Fruit fly (Drosophila melanogaster) whole organism, embryonic: ENCODE results near the gene Ppcs.
A peak's percentile ranks its signal among the peaks of the same experiment; 100 is the strongest.

Experiments used
- Ada2b ChIP-seq: fragments of 200-800 bp; sonication (Bioruptor generic); IDR thresholded peaks from 2 replicates; pipeline ENCODE4 v1.3.6; 2022; ENCODE audit warnings: missing biosample characterization, missing genetic modification characterization
- Asciz ChIP-seq: fragments of 200-800 bp; sonication (Bioruptor generic); optimal IDR thresholded peaks from 2 replicates; lab custom pipeline; 2017; ENCODE audit warnings: missing biosample characterization, mild to moderate bottlenecking, missing genetic modification characterization, missing genetic modification reagents
- Awh ChIP-seq: fragments of 200-800 bp; sonication (Bioruptor generic); IDR thresholded peaks from 2 replicates; pipeline ENCODE4, ENCODE4 v1.3.6; 2022; ENCODE audit warnings: missing biosample characterization, missing genetic modification characterization
- Bgb ChIP-seq: fragments of 200-800 bp; sonication (Bioruptor generic); IDR thresholded peaks from 2 replicates; pipeline ENCODE4 v1.3.6; 2022; ENCODE audit warnings: missing biosample characterization, missing genetic modification characterization; ENCODE audit not compliant: partially characterized antibody
- CG10959 ChIP-seq: fragments of 200-800 bp; sonication (Bioruptor generic); IDR thresholded peaks from 2 replicates; pipeline ENCODE4 v1.3.6; 2022; ENCODE audit warnings: missing biosample characterization, missing genetic modification characterization
- CG11085 ChIP-seq: fragments of 200-800 bp; sonication (Bioruptor generic); IDR thresholded peaks from 2 replicates; pipeline ENCODE4 v1.3.6; 2022; ENCODE audit warnings: missing biosample characterization, missing genetic modification characterization
- CG11456 ChIP-seq: fragments of 200-800 bp; sonication (Bioruptor generic); IDR thresholded peaks from 3 replicates; pipeline ENCODE4 v1.3.6; 2022; ENCODE audit warnings: missing biosample characterization, missing genetic modification characterization
- CG12104 ChIP-seq: fragments of 200-800 bp; sonication (Bioruptor generic); optimal IDR thresholded peaks from 3 replicates; lab custom pipeline; 2016; ENCODE audit warnings: missing biosample characterization, missing genetic modification characterization
- CG13775 ChIP-seq: fragments of 200-800 bp; sonication (Bioruptor generic); optimal IDR thresholded peaks from 3 replicates; lab custom pipeline; 2017; ENCODE audit warnings: missing biosample characterization, mild to moderate bottlenecking, missing genetic modification characterization
- CG14860 ChIP-seq: fragments of 200-800 bp; sonication (Bioruptor generic); IDR thresholded peaks from 3 replicates; pipeline ENCODE4 v1.3.6; 2022; ENCODE audit warnings: missing biosample characterization, missing genetic modification characterization; ENCODE audit not compliant: partially characterized antibody
- CG1602 ChIP-seq: fragments of 200-800 bp; sonication (Bioruptor generic); optimal IDR thresholded peaks from 3 replicates; lab custom pipeline; 2016; ENCODE audit warnings: missing biosample characterization, missing genetic modification characterization
- CG17328 ChIP-seq: fragments of 200-800 bp; sonication (Bioruptor generic); IDR thresholded peaks from 2 replicates; pipeline ENCODE4 v1.3.6; 2022; ENCODE audit warnings: missing biosample characterization, missing genetic modification characterization
- CG17385 ChIP-seq: fragments of 200-800 bp; sonication (Bioruptor generic); optimal IDR thresholded peaks from 3 replicates; lab custom pipeline; 2018; ENCODE audit warnings: missing biosample characterization, mild to moderate bottlenecking, missing genetic modification characterization
- CG18619 ChIP-seq: fragments of 200-800 bp; sonication (Bioruptor generic); optimal IDR thresholded peaks from 3 replicates; lab custom pipeline; 2017; ENCODE audit warnings: missing biosample characterization, mild to moderate bottlenecking, missing genetic modification characterization
- CG2889 ChIP-seq: fragments of 200-800 bp; sonication (Bioruptor generic); IDR thresholded peaks from 3 replicates; pipeline ENCODE4 v1.3.6; 2022; ENCODE audit warnings: missing biosample characterization, missing genetic modification characterization
- CG32767 ChIP-seq: fragments of 200-800 bp; sonication (Bioruptor generic); IDR thresholded peaks from 2 replicates; pipeline ENCODE4 v1.3.6; 2022; ENCODE audit warnings: missing biosample characterization, missing genetic modification characterization
- CG33213 ChIP-seq: fragments of 200-800 bp; sonication (Bioruptor generic); optimal IDR thresholded peaks from 3 replicates; lab custom pipeline; 2016; ENCODE audit warnings: missing biosample characterization, missing genetic modification characterization
- CG3838 ChIP-seq: fragments of 200-800 bp; sonication (Bioruptor generic); optimal IDR thresholded peaks from 3 replicates; lab custom pipeline; 2016; ENCODE audit warnings: missing biosample characterization, missing genetic modification characterization
- CG3847 ChIP-seq: fragments of 200-800 bp; sonication (Bioruptor generic); IDR thresholded peaks from 2 replicates; pipeline ENCODE4 v1.3.6; 2022; ENCODE audit warnings: missing biosample characterization, missing genetic modification characterization
- CG5245 ChIP-seq: fragments of 200-800 bp; sonication (Bioruptor generic); optimal IDR thresholded peaks from 3 replicates; lab custom pipeline; 2016; ENCODE audit warnings: missing biosample characterization, missing genetic modification characterization
- CG9609 ChIP-seq: fragments of 200-800 bp; sonication (Bioruptor generic); optimal IDR thresholded peaks from 3 replicates; lab custom pipeline; 2016; ENCODE audit warnings: missing biosample characterization, missing genetic modification characterization
- CG9932 ChIP-seq: fragments of 200-800 bp; sonication (Bioruptor generic); IDR thresholded peaks from 2 replicates; pipeline ENCODE4 v1.3.6; 2022; ENCODE audit warnings: missing biosample characterization, missing genetic modification characterization
- Chrac-16 ChIP-seq: fragments of 200-800 bp; sonication (Bioruptor generic); optimal IDR thresholded peaks from 3 replicates; lab custom pipeline; 2016; ENCODE audit warnings: missing biosample characterization, missing genetic modification characterization
- Hr78 ChIP-seq, 2 experiments: fragments of 200-800 bp in 1 of 2; fragments of >200 bp in 1 of 2; sonication (Bioruptor generic) in 1 of 2; optimal IDR thresholded peaks; 2 replicates each; lab custom pipeline; 2017 to 2019; ENCODE audit warnings: missing biosample characterization in 2 of 2, missing genetic modification characterization in 2 of 2, mild to moderate bottlenecking in 1 of 2, moderate library complexity in 1 of 2
- Kr ChIP-seq: fragments of 200-800 bp; sonication (Bioruptor generic); optimal IDR thresholded peaks from 2 replicates; lab custom pipeline; 2017; ENCODE audit warnings: missing biosample characterization, mild to moderate bottlenecking, missing genetic modification characterization
- Meics ChIP-seq: fragments of 200-800 bp; sonication (Bioruptor generic); optimal IDR thresholded peaks from 2 replicates; lab custom pipeline; 2017; ENCODE audit warnings: missing biosample characterization, mild to moderate bottlenecking, missing genetic modification characterization
- NFAT ChIP-seq: fragments of 200-800 bp; sonication (Bioruptor generic); IDR thresholded peaks from 2 replicates; pipeline ENCODE4 v1.3.6; 2022; ENCODE audit warnings: missing biosample characterization, missing genetic modification characterization
- NK7.1 ChIP-seq: fragments of 200-800 bp; sonication (Bioruptor generic); optimal IDR thresholded peaks from 3 replicates; lab custom pipeline; 2016; ENCODE audit warnings: missing biosample characterization, missing genetic modification characterization
- Oli ChIP-seq: fragments of 200-800 bp; sonication (Bioruptor generic); optimal IDR thresholded peaks from 2 replicates; lab custom pipeline; 2018; ENCODE audit warnings: missing biosample characterization, mild to moderate bottlenecking, missing genetic modification characterization, moderate library complexity
- Ptx1 ChIP-seq: fragments of 200-800 bp; sonication (Bioruptor generic); IDR thresholded peaks from 2 replicates; pipeline ENCODE4 v1.3.6; 2022; ENCODE audit warnings: missing biosample characterization, missing genetic modification characterization
- Rfx ChIP-seq: fragments of 200-800 bp; sonication (Bioruptor generic); IDR thresholded peaks from 2 replicates; pipeline ENCODE4 v1.3.6; 2022; ENCODE audit warnings: missing biosample characterization, missing genetic modification characterization
- Scr ChIP-seq: fragments of 200-800 bp; sonication (Bioruptor generic); IDR thresholded peaks from 2 replicates; pipeline ENCODE4 v1.3.6; 2022; ENCODE audit warnings: missing biosample characterization, missing genetic modification characterization; ENCODE audit not compliant: partially characterized antibody
- Sox100B ChIP-seq: fragments of 200-800 bp; sonication (Bioruptor generic); optimal IDR thresholded peaks from 3 replicates; lab custom pipeline; 2018; ENCODE audit warnings: missing biosample characterization, mild to moderate bottlenecking, missing genetic modification characterization
- Trl ChIP-seq, 3 experiments: fragments of >200 bp in 2 of 3; fragments of 200-800 bp in 1 of 3; sonication (Bioruptor generic) in 1 of 3; optimal IDR thresholded peaks; 2 replicates in 1 of 3; 3 replicates in 2 of 3; lab custom pipeline; 2016 to 2017; ENCODE audit warnings: missing biosample characterization in 1 of 3, missing genetic modification characterization in 1 of 3
- corto ChIP-seq: fragments of 200-800 bp; sonication (Bioruptor generic); optimal IDR thresholded peaks from 2 replicates; lab custom pipeline; 2016; ENCODE audit warnings: missing biosample characterization, mild to moderate bottlenecking, missing genetic modification characterization, moderate library complexity
- crol ChIP-seq: fragments of 200-800 bp; sonication (Bioruptor generic); IDR thresholded peaks from 2 replicates; pipeline ENCODE4 v1.3.6; 2022; ENCODE audit warnings: missing biosample characterization, missing genetic modification characterization
- ewg ChIP-seq: fragments of 200-800 bp; sonication (Bioruptor generic); optimal IDR thresholded peaks from 3 replicates; lab custom pipeline; 2017; ENCODE audit warnings: mild to moderate bottlenecking, missing biosample characterization, missing genetic modification reagents, missing genetic modification characterization
- fd64A ChIP-seq: fragments of 200-800 bp; sonication (Bioruptor generic); optimal IDR thresholded peaks from 3 replicates; lab custom pipeline; 2018; ENCODE audit warnings: missing biosample characterization, mild to moderate bottlenecking, missing genetic modification characterization
- h ChIP-seq: fragments of >200 bp; optimal IDR thresholded peaks from 2 replicates; lab custom pipeline; 2017
- her ChIP-seq: fragments of 200-800 bp; sonication (Bioruptor generic); optimal IDR thresholded peaks from 2 replicates; lab custom pipeline; 2016; ENCODE audit warnings: missing biosample characterization, missing genetic modification characterization
- knrl ChIP-seq: fragments of 200-800 bp; sonication (Bioruptor generic); IDR thresholded peaks from 3 replicates; pipeline ENCODE4 v1.3.6; 2022; ENCODE audit warnings: missing biosample characterization, missing genetic modification characterization; ENCODE audit not compliant: partially characterized antibody
- nau ChIP-seq: fragments of 200-800 bp; sonication (Bioruptor generic); optimal IDR thresholded peaks from 3 replicates; lab custom pipeline; 2017; ENCODE audit warnings: missing biosample characterization, mild to moderate bottlenecking, missing genetic modification characterization, missing genetic modification reagents
- repo ChIP-seq: fragments of 200-800 bp; sonication (Bioruptor generic); optimal IDR thresholded peaks from 2 replicates; lab custom pipeline; 2016; ENCODE audit warnings: missing biosample characterization, missing genetic modification characterization
- rib ChIP-seq: fragments of 200-800 bp; sonication (Bioruptor generic); IDR thresholded peaks from 2 replicates; pipeline ENCODE4 v1.3.6; 2022; ENCODE audit warnings: missing biosample characterization, missing genetic modification characterization
- scrt ChIP-seq: fragments of 200-800 bp; sonication (Bioruptor generic); optimal IDR thresholded peaks from 2 replicates; lab custom pipeline; 2018; ENCODE audit warnings: missing biosample characterization, mild to moderate bottlenecking, missing genetic modification characterization, moderate library complexity
- sens ChIP-seq: fragments of 200-800 bp; sonication (Bioruptor generic); peaks from one replicate; lab custom pipeline; 2016; ENCODE audit warnings: missing biosample characterization, missing genetic modification characterization
- sr ChIP-seq: fragments of 200-800 bp; sonication (Bioruptor generic); IDR thresholded peaks from 3 replicates; pipeline ENCODE4 v1.3.6; 2022; ENCODE audit warnings: missing biosample characterization, missing genetic modification characterization
- tll ChIP-seq, 2 experiments: fragments of 200-800 bp in 1 of 2; fragments of >200 bp in 1 of 2; sonication (Bioruptor generic) in 1 of 2; optimal IDR thresholded peaks; 2 replicates each; lab custom pipeline; 2017 to 2019; ENCODE audit warnings: missing biosample characterization in 2 of 2, missing genetic modification characterization in 2 of 2, mild to moderate bottlenecking in 1 of 2, moderate library complexity in 1 of 2
- trem ChIP-seq: fragments of 200-800 bp; optimal IDR thresholded peaks from 3 replicates; lab custom pipeline; 2019; ENCODE audit warnings: missing biosample characterization, mild to moderate bottlenecking, missing genetic modification characterization, moderate library complexity
- wek ChIP-seq: fragments of 200-800 bp; sonication (Bioruptor generic); optimal IDR thresholded peaks from 3 replicates; lab custom pipeline; 2018; ENCODE audit warnings: missing biosample characterization, mild to moderate bottlenecking, missing genetic modification characterization, moderate library complexity
- yki ChIP-seq: fragments of >200 bp; optimal IDR thresholded peaks from 3 replicates; lab custom pipeline; 2018

The Ppcs gene

DNA sequence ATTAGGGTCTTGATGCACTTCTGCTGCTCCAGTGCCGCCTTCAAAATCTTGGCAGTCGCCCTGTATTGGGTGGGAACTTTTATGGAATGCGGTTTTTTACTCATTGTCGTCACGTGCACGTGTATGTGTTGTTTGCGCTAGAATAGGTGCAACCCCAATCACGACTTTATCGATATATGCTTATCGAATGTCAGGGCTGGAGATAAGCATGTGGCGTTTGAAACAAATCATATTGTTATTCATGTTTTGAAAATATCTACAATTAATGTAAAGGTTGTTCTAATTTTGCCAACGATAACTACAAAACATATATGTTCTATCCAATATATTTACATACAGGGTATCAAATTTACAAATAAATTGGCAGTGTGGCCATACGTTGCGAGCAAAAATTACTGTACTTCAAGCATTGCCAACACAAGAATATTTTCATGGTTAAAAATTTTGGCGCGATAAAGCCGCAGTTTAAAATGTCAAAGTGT, 14.5 kb upstream of the Ppcs start, which contains the start of the genes CG42359 and Nsun5 (continued):
- peak; percentile 74 for TF ChIP-seq CG17385 (GFP tag; lab: Kevin White, UChicago)
- TF ChIP-seq Ptx1 (GFP tag; lab: Robert Waterston, UW): peak; percentile 92
- TF ChIP-seq sens (GFP tag; lab: Kevin White, UChicago): peak; percentile 98
- TF ChIP-seq CG9932 (GFP tag; lab: Robert Waterston, UW): peak; percentile 94
- TF ChIP-seq CG18619 (GFP tag; lab: Kevin White, UChicago): peak; percentile 79
- peak; percentile 79 for TF ChIP-seq CG3838
- TF ChIP-seq CG11085: peak; percentile 84
- peak; percentile 79 for TF ChIP-seq CG5245 (GFP tag; lab: Kevin White, UChicago)
- TF ChIP-seq NK7.1 (GFP tag; lab: Kevin White, UChicago): peak; percentile 65
- TF ChIP-seq CG10959 (GFP tag; lab: Robert Waterston, UW): peak; percentile 82
- peak; percentile 92 for TF ChIP-seq knrl (GFP tag; lab: Robert Waterston, UW)
- TF ChIP-seq fd64A: peak; percentile 10
- TF ChIP-seq CG9609 (GFP tag; lab: Kevin White, UChicago): peak; percentile 93
- TF ChIP-seq Asciz: peak; percentile 84
- TF ChIP-seq CG33213: peak; percentile 95
- TF ChIP-seq crol (GFP tag; lab: Robert Waterston, UW): no peak
- TF ChIP-seq trem (tag; lab: Kevin White, UChicago): peak; percentile 95
- TF ChIP-seq Trl (optimal IDR thresholded peaks at IDR 0.05; lab: Kevin White, UChicago): no peak
- peak; percentile 93 for TF ChIP-seq Trl (GFP tag; optimal IDR thresholded peaks at IDR 0.05; lab: Kevin White, UChicago)
- peak; percentile 65 for TF ChIP-seq nau (GFP tag; lab: Kevin White, UChicago)
- peak; percentile 62; the same call in 2 of the 3 replicates for TF ChIP-seq sr (GFP tag; lab: Robert Waterston, UW)
- no peak for TF ChIP-seq yki (lab: Kevin White, UChicago)
- TF ChIP-seq Hr78 (GFP tag; optimal IDR thresholded peaks at IDR 0.05; lab: Kevin White, UChicago): peak in 1 of 2 experiments; percentile 41
- TF ChIP-seq CG1602: peak; percentile 87
- peak; percentile 85 for TF ChIP-seq wek (GFP tag; lab: Kevin White, UChicago)
- TF ChIP-seq ewg (GFP tag; lab: Kevin White, UChicago): peak; percentile 70
- peak; percentile 84 for TF ChIP-seq CG3847 (GFP tag; lab: Robert Waterston, UW)
- TF ChIP-seq tll (GFP tag; optimal IDR thresholded peaks at IDR 0.05; lab: Kevin White, UChicago): peak in 1 of 2 experiments; percentile 31
- peak; percentile 81 for TF ChIP-seq Oli
- TF ChIP-seq corto (GFP tag; lab: Kevin White, UChicago): peak; percentile 26
- TF ChIP-seq CG2889 (GFP tag; lab: Robert Waterston, UW): peak; percentile 77
- peak; percentile 89 for TF ChIP-seq Ada2b (GFP tag; lab: Robert Waterston, UW)
- TF ChIP-seq CG32767: peak; percentile 85
- TF ChIP-seq Awh (GFP tag; lab: Robert Waterston, UW): peak; percentile 85
- TF ChIP-seq h: no peak
- no peak for TF ChIP-seq Kr (GFP tag; lab: Kevin White, UChicago)
- peak; percentile 82 for TF ChIP-seq CG14860 (GFP tag; lab: Robert Waterston, UW)
- peak; percentile 91 for TF ChIP-seq CG11456 (GFP tag; lab: Robert Waterston, UW)
- TF ChIP-seq Sox100B (GFP tag; lab: Kevin White, UChicago): peak; percentile 64
- peak; percentile 92 for TF ChIP-seq Chrac-16 (GFP tag; lab: Kevin White, UChicago)
- peak; percentile 92 for TF ChIP-seq Rfx
- peak; percentile 88 for TF ChIP-seq CG13775 (GFP tag; lab: Kevin White, UChicago)
- TF ChIP-seq scrt (GFP tag; lab: Kevin White, UChicago): peak; percentile 74
- TF ChIP-seq Meics (GFP tag; lab: Kevin White, UChicago): peak; percentile 83
- peak; percentile 92 for TF ChIP-seq CG17328
- peak; percentile 91 for TF ChIP-seq Bgb (GFP tag; lab: Robert Waterston, UW)
- peak; percentile 81 for TF ChIP-seq repo (GFP tag; lab: Kevin White, UChicago)
- peak; percentile 89 for TF ChIP-seq her (GFP tag; lab: Kevin White, UChicago)
- TF ChIP-seq Scr (GFP tag; lab: Robert Waterston, UW): peak; percentile 92
- TF ChIP-seq NFAT (GFP tag; lab: Robert Waterston, UW): peak; percentile 91
- no peak; the same call in 1 of the 2 replicates for TF ChIP-seq rib (GFP tag; lab: Robert Waterston, UW)
- TF ChIP-seq CG12104: peak; percentile 78
